Worm (Caenorhabditis elegans): ENCODE results near the gene grd-7.

- TF ChIP-seq egl-27 (tag; optimal IDR thresholded peaks at IDR 0.05) = no peak
- TF ChIP-seq F13H6.1 (tag; optimal IDR thresholded peaks at IDR 0.05) = no peak
- no peak for TF ChIP-seq ceh-82 (tag; optimal IDR thresholded peaks at IDR 0.05)
- TF ChIP-seq C34F6.9 (tag; optimal IDR thresholded peaks at IDR 0.05) = no peak
Observed at ce11 chrX:7318639-7319038, 49.4 kb upstream of the grd-7 start, which contains the start of gene spp-4.
